Fruit fly (Drosophila melanogaster): ENCODE measurements around the gene CG14540.

dm6 chr3R:25983274-25983673, 24.2 kb downstream of the CG14540 start:
- no peak for TF ChIP-seq Dbx (GFP tag; IDR thresholded peaks at IDR 0.05)
- TF ChIP-seq CG2202 (tag; optimal IDR thresholded peaks at IDR 0.05), result no peak
- no peak for TF ChIP-seq CG3163 (GFP tag; optimal IDR thresholded peaks at IDR 0.05)
- TF ChIP-seq CG1602 (GFP tag; optimal IDR thresholded peaks at IDR 0.05), result no peak
- TF ChIP-seq CG10462 (GFP tag; optimal IDR thresholded peaks at IDR 0.05), result no peak
- TF ChIP-seq chif (GFP tag; optimal IDR thresholded peaks at IDR 0.05), result no peak
- no peak for TF ChIP-seq CG1529 (GFP tag; optimal IDR thresholded peaks at IDR 0.05)
- no peak for TF ChIP-seq CG12744 (GFP tag; optimal IDR thresholded peaks at IDR 0.05)
